Worm (Caenorhabditis elegans): ENCODE results near the gene F43D2.7.

F43D2.7 gene

DNA sequence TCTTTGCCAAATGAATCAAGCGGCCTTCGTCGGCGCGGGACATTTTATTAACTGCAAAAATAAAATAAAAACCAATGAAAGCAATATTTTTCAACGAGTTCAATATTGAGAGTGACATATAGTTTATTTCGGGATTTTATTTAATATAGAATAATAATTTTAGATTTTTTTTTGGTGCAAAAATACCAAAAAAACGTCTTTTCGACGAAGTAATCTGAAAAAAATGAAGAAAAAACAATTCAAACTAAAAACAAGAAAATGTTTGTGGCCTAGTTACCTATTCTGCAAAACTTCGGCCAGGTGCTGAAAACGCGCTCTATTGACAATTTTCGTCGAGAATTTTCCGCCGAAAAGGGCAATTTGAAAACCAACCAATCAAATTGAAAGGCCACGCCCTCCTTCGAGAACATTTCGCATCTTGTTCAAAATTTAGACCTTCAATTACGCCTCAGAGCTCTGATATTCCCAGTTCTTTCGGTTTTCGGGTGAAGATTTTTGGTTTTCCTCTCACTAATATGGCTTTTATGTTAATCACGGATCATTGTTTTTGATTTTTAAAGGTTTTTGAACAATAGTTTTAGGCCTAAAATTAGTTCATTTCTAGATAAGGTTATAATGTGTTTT is 45.6 kb upstream of the F43D2.7 start, which contains the start of gene C47E8.4:
Gene C47E8.4 (minus strand): TSS at position 51 of the 624 bp plus-strand sequence.
- peak; percentile 99 for TF ChIP-seq lir-3 (tag; optimal IDR thresholded peaks at IDR 0.05; ENCODE audit: poor library complexity)
- TF ChIP-seq nhr-47 (tag; optimal IDR thresholded peaks at IDR 0.05): peak; percentile 99
- TF ChIP-seq efl-1 (optimal IDR thresholded peaks at IDR 0.05): peak; percentile 95
- peak; percentile 86 to 99 for TF ChIP-seq efl-1 (GFP tag; optimal IDR thresholded peaks at IDR 0.05 in 1 of 2)
- peak; percentile 99 for TF ChIP-seq rnt-1 (tag; optimal IDR thresholded peaks at IDR 0.05)
- TF ChIP-seq nhr-71 (tag; optimal IDR thresholded peaks at IDR 0.05): peak; percentile 100
- TF ChIP-seq sup-37 (GFP tag; optimal IDR thresholded peaks at IDR 0.05): peak; percentile 93
- peak; percentile 98 for TF ChIP-seq grh-1 (GFP tag; IDR thresholded peaks at IDR 0.05)
- peak; percentile 89 for TF ChIP-seq C34B4.2 (tag; optimal IDR thresholded peaks at IDR 0.05)
- TF ChIP-seq fos-1 (tag; optimal IDR thresholded peaks at IDR 0.05): peak; percentile 95
- TF ChIP-seq unc-98 (GFP tag; IDR thresholded peaks at IDR 0.05): peak; percentile 97
- TF ChIP-seq F16B12.6 (tag; optimal IDR thresholded peaks at IDR 0.05): peak; percentile 26
- TF ChIP-seq aha-1 (tag; optimal IDR thresholded peaks at IDR 0.05): peak; percentile 94
- TF ChIP-seq lsy-2 (tag; optimal IDR thresholded peaks at IDR 0.05): peak; percentile 98
- peak; percentile 99 for TF ChIP-seq mab-9 (GFP tag; IDR thresholded peaks at IDR 0.05)
- TF ChIP-seq lin-14 (GFP tag; optimal IDR thresholded peaks at IDR 0.05): peak; percentile 99
- peak; percentile 98 for TF ChIP-seq lin-13 (GFP tag; optimal IDR thresholded peaks at IDR 0.05)
- TF ChIP-seq swsn-7 (tag; optimal IDR thresholded peaks at IDR 0.05): peak; percentile 99
- peak; percentile 99 for TF ChIP-seq irx-1 (tag; optimal IDR thresholded peaks at IDR 0.05)
- peak; percentile 94 for TF ChIP-seq zip-4 (GFP tag; optimal IDR thresholded peaks at IDR 0.05)
- peak; percentile 92 for TF ChIP-seq efl-3 (GFP tag; optimal IDR thresholded peaks at IDR 0.05)
- peak; percentile 89 for TF ChIP-seq snpc-4 (tag; optimal IDR thresholded peaks at IDR 0.05)
- TF ChIP-seq ztf-11 (tag; optimal IDR thresholded peaks at IDR 0.05): peak; percentile 53 to 100
- TF ChIP-seq vab-15 (tag; optimal IDR thresholded peaks at IDR 0.05): peak; percentile 95
- peak; percentile 97 for TF ChIP-seq fkh-10 (GFP tag; optimal IDR thresholded peaks at IDR 0.05)
- peak; percentile 95 for TF ChIP-seq nhr-11 (tag; optimal IDR thresholded peaks at IDR 0.05)
- TF ChIP-seq hlh-17 (GFP tag; optimal IDR thresholded peaks at IDR 0.05; ENCODE audit: borderline replicate concordance): peak; percentile 85
- peak; percentile 99 for TF ChIP-seq dsc-1 (tag; optimal IDR thresholded peaks at IDR 0.05)
- TF ChIP-seq Y116A8C.19 (tag; optimal IDR thresholded peaks at IDR 0.05; ENCODE audit: borderline replicate concordance): peak; percentile 97
- peak; percentile 97 for TF ChIP-seq C16A3.4 (tag; optimal IDR thresholded peaks at IDR 0.05)
- TF ChIP-seq unc-62 (GFP tag; optimal IDR thresholded peaks at IDR 0.05): peak; percentile 75
- TF ChIP-seq nhr-12 (tag; optimal IDR thresholded peaks at IDR 0.05): peak; percentile 74
- TF ChIP-seq nhr-84 (tag; optimal IDR thresholded peaks at IDR 0.05): peak; percentile 49
- TF ChIP-seq unc-30 (tag; optimal IDR thresholded peaks at IDR 0.05): peak; percentile 67
- TF ChIP-seq tlp-1 (tag; optimal IDR thresholded peaks at IDR 0.05): no peak
- TF ChIP-seq egl-13 (tag; optimal IDR thresholded peaks at IDR 0.05): peak; percentile 99
- peak; percentile 85 to 89 for TF ChIP-seq egl-27 (tag; optimal IDR thresholded peaks at IDR 0.05)
- TF ChIP-seq xbp-1 (tag; optimal IDR thresholded peaks at IDR 0.05): peak; percentile 99
- peak; percentile 90 for TF ChIP-seq dpl-1 (GFP tag; optimal IDR thresholded peaks at IDR 0.05)
- peak; percentile 97 for TF ChIP-seq lin-39 (tag; optimal IDR thresholded peaks at IDR 0.05)
- TF ChIP-seq nhr-237 (tag; optimal IDR thresholded peaks at IDR 0.05): peak; percentile 96
- peak; percentile 99 for TF ChIP-seq nhr-19 (GFP tag; conservative IDR thresholded peaks at IDR 0.05)
- TF ChIP-seq alr-1 (tag; optimal IDR thresholded peaks at IDR 0.05; ENCODE audit: borderline replicate concordance): no peak
- peak; percentile 99 for TF ChIP-seq lin-15B (tag; optimal IDR thresholded peaks at IDR 0.05)
- peak; percentile 97 for TF ChIP-seq C04F5.9 (tag; optimal IDR thresholded peaks at IDR 0.05)
- TF ChIP-seq unc-130 (tag; optimal IDR thresholded peaks at IDR 0.05): peak; percentile 97
- peak; percentile 99 for TF ChIP-seq nhr-20 (tag; optimal IDR thresholded peaks at IDR 0.05)
- TF ChIP-seq ceh-82 (tag; optimal IDR thresholded peaks at IDR 0.05): peak; percentile 97 to 98 (median 98)
- peak; percentile 91 to 92 for TF ChIP-seq lin-35 (GFP tag; optimal IDR thresholded peaks at IDR 0.05)
- peak; percentile 54 for TF ChIP-seq hpl-2 (GFP tag; optimal IDR thresholded peaks at IDR 0.05)
- TF ChIP-seq elt-3 (tag; optimal IDR thresholded peaks at IDR 0.05): peak in 4 of 6 experiments; percentile 12 to 99 (median 89)

All from whole organism, L1 larva.